Worm (Caenorhabditis elegans) whole organism, L1 larva: ENCODE measurements around the gene flp-2.

Experiments
- C16A3.4 ChIP-seq: fragments of 150-350 bp; optimal IDR thresholded peaks from 2 replicates; lab custom pipeline; 2014; ENCODE audit warnings: missing biosample characterization, missing genetic modification characterization
- C34B4.2 ChIP-seq: sonication (generic microtip); optimal IDR thresholded peaks from 2 replicates; lab custom pipeline; 2017; ENCODE audit warnings: mild to moderate bottlenecking, missing genetic modification characterization, missing compliant biosample characterization
- F16B12.6 ChIP-seq: fragments of 150-350 bp; optimal IDR thresholded peaks from 2 replicates; lab custom pipeline; 2014; ENCODE audit warnings: missing biosample characterization, missing genetic modification characterization
- ama-1 ChIP-seq: fragments of 150-350 bp; optimal IDR thresholded peaks from 2 replicates; lab custom pipeline; 2014
- blmp-1 ChIP-seq: fragments of 150-350 bp; optimal IDR thresholded peaks from 2 replicates; lab custom pipeline; 2014; ENCODE audit warnings: missing biosample characterization, missing genetic modification characterization
- ceh-63 ChIP-seq: fragments of 200-800 bp; sonication (Bioruptor generic); optimal IDR thresholded peaks from 2 replicates; lab custom pipeline; 2018; ENCODE audit warnings: mild to moderate bottlenecking, missing genetic modification characterization, missing compliant biosample characterization
- ceh-88 ChIP-seq: fragments of 200-800 bp; sonication (Bioruptor generic); IDR thresholded peaks from 2 replicates; pipeline ENCODE4 v1.3.6; 2022; ENCODE audit warnings: missing genetic modification characterization, missing compliant biosample characterization
- efl-1 ChIP-seq, 4 experiments: fragments of 150-350 bp; optimal IDR thresholded peaks in 3 of 4; peaks in 1 of 4; 1 replicate in 1 of 4; 2 replicates in 3 of 4; lab custom pipeline; 2014; ENCODE audit warnings: missing biosample characterization in 2 of 4, missing genetic modification characterization in 2 of 4, missing genetic modification reagents in 2 of 4
- ets-5 ChIP-seq: fragments of 200-800 bp; sonication (Bioruptor generic); IDR thresholded peaks from 2 replicates; pipeline ENCODE4 v1.3.6; 2022; ENCODE audit warnings: missing genetic modification characterization, missing compliant biosample characterization
- fkh-4 ChIP-seq: sonication (generic microtip); optimal IDR thresholded peaks from 2 replicates; lab custom pipeline; 2016; ENCODE audit warnings: missing compliant biosample characterization, missing genetic modification characterization, borderline replicate concordance
- fkh-8 ChIP-seq: sonication (generic microtip); optimal IDR thresholded peaks from 2 replicates; lab custom pipeline; 2016; ENCODE audit warnings: mild to moderate bottlenecking, missing genetic modification characterization, missing compliant biosample characterization
- grh-1 ChIP-seq: fragments of 200-800 bp; sonication (Bioruptor generic); IDR thresholded peaks from 2 replicates; pipeline ENCODE4 v1.3.6; 2022; ENCODE audit warnings: missing genetic modification reagents, missing genetic modification characterization, missing compliant biosample characterization
- hlh-17 ChIP-seq: fragments of 200-800 bp; sonication (Bioruptor generic); optimal IDR thresholded peaks from 2 replicates; lab custom pipeline; 2018; ENCODE audit warnings: missing genetic modification characterization, mild to moderate bottlenecking, missing compliant biosample characterization, moderate library complexity, borderline replicate concordance
- hlh-4 ChIP-seq: sonication (generic microtip); optimal IDR thresholded peaks from 2 replicates; lab custom pipeline; 2016; ENCODE audit warnings: mild to moderate bottlenecking, missing genetic modification characterization, missing compliant biosample characterization
- hpl-2 ChIP-seq: fragments of 150-350 bp; optimal IDR thresholded peaks from 2 replicates; lab custom pipeline; 2014; ENCODE audit warnings: missing biosample characterization, missing genetic modification reagents, missing genetic modification characterization
- isw-1 ChIP-seq: fragments of 200-800 bp; sonication (Bioruptor generic); IDR thresholded peaks from 2 replicates; pipeline ENCODE4 v1.3.6; 2022; ENCODE audit warnings: missing genetic modification characterization, missing compliant biosample characterization
- jun-1 ChIP-seq: fragments of 150-350 bp; optimal IDR thresholded peaks from 2 replicates; lab custom pipeline; 2014; ENCODE audit warnings: missing biosample characterization, missing genetic modification reagents, missing genetic modification characterization
- lin-14 ChIP-seq: fragments of 200-800 bp; sonication (Bioruptor generic); optimal IDR thresholded peaks from 2 replicates; lab custom pipeline; 2018; ENCODE audit warnings: mild to moderate bottlenecking, missing genetic modification characterization, moderate library complexity, missing compliant biosample characterization
- lin-39 ChIP-seq: fragments of 150-350 bp; optimal IDR thresholded peaks from 2 replicates; lab custom pipeline; 2014; ENCODE audit warnings: missing biosample characterization, missing genetic modification reagents, missing genetic modification characterization
- lir-3 ChIP-seq: sonication (generic microtip); optimal IDR thresholded peaks from 2 replicates; lab custom pipeline; 2016; ENCODE audit warnings: mild to moderate bottlenecking, missing genetic modification characterization, moderate library complexity, missing compliant biosample characterization; ENCODE audit not compliant: poor library complexity
- lsy-2 ChIP-seq, 2 experiments: fragments of 150-350 bp; optimal IDR thresholded peaks; 2 replicates each; lab custom pipeline; 2014; ENCODE audit warnings: missing biosample characterization in 2 of 2, missing genetic modification characterization in 2 of 2
- mab-9 ChIP-seq: fragments of 200-800 bp; sonication (Bioruptor generic); IDR thresholded peaks from 2 replicates; pipeline ENCODE4 v1.3.6; 2022; ENCODE audit warnings: missing genetic modification reagents, missing genetic modification characterization, missing compliant biosample characterization
- mep-1 ChIP-seq: fragments of 150-350 bp; optimal IDR thresholded peaks from 2 replicates; lab custom pipeline; 2014; ENCODE audit warnings: missing biosample characterization, missing genetic modification characterization
- nhr-11 ChIP-seq: fragments of 150-350 bp; optimal IDR thresholded peaks from 2 replicates; lab custom pipeline; 2014; ENCODE audit warnings: missing biosample characterization, missing genetic modification characterization
- nhr-12 ChIP-seq: sonication (generic microtip); optimal IDR thresholded peaks from 2 replicates; lab custom pipeline; 2017; ENCODE audit warnings: missing biosample characterization, missing genetic modification characterization
- nhr-20 ChIP-seq: sonication (generic microtip); optimal IDR thresholded peaks from 2 replicates; lab custom pipeline; 2016; ENCODE audit warnings: mild to moderate bottlenecking, missing genetic modification characterization, missing compliant biosample characterization
- nhr-47 ChIP-seq: sonication (generic microtip); optimal IDR thresholded peaks from 2 replicates; lab custom pipeline; 2016; ENCODE audit warnings: mild to moderate bottlenecking, missing genetic modification characterization, moderate library complexity, missing compliant biosample characterization
- nhr-71 ChIP-seq: sonication (generic microtip); optimal IDR thresholded peaks from 2 replicates; lab custom pipeline; 2016; ENCODE audit warnings: mild to moderate bottlenecking, missing genetic modification characterization, moderate library complexity, missing compliant biosample characterization
- nhr-76 ChIP-seq: sonication (generic microtip); optimal IDR thresholded peaks from 2 replicates; lab custom pipeline; 2017; ENCODE audit warnings: missing biosample characterization, missing genetic modification characterization
- nhr-77 ChIP-seq: fragments of 150-350 bp; optimal IDR thresholded peaks from 2 replicates; lab custom pipeline; 2014; ENCODE audit warnings: missing biosample characterization, missing genetic modification characterization
- nhr-84 ChIP-seq: sonication (generic microtip); optimal IDR thresholded peaks from 2 replicates; lab custom pipeline; 2017; ENCODE audit warnings: missing biosample characterization, missing genetic modification characterization
- pax-3 ChIP-seq: fragments of 200-800 bp; sonication (Bioruptor generic); optimal IDR thresholded peaks from 2 replicates; lab custom pipeline; 2018; ENCODE audit warnings: mild to moderate bottlenecking, missing genetic modification characterization, moderate library complexity, missing compliant biosample characterization
- pqm-1 ChIP-seq: sonication (generic microtip); optimal IDR thresholded peaks from 3 replicates; lab custom pipeline; 2017; ENCODE audit warnings: missing biosample characterization, missing genetic modification characterization
- rnt-1 ChIP-seq: sonication (generic microtip); optimal IDR thresholded peaks from 2 replicates; lab custom pipeline; 2016; ENCODE audit warnings: mild to moderate bottlenecking, missing genetic modification characterization, moderate library complexity, missing compliant biosample characterization
- skn-1 ChIP-seq: fragments of 150-350 bp; optimal IDR thresholded peaks from 2 replicates; lab custom pipeline; 2014; ENCODE audit warnings: missing biosample characterization, missing genetic modification characterization
- snu-23 ChIP-seq: sonication (generic microtip); optimal IDR thresholded peaks from 2 replicates; lab custom pipeline; 2016; ENCODE audit warnings: missing genetic modification characterization, missing compliant biosample characterization
- tbx-2 ChIP-seq: sonication (generic microtip); optimal IDR thresholded peaks from 2 replicates; lab custom pipeline; 2016; ENCODE audit warnings: missing genetic modification characterization, missing compliant biosample characterization
- unc-130 ChIP-seq: fragments of 150-350 bp; optimal IDR thresholded peaks from 2 replicates; lab custom pipeline; 2017; ENCODE audit warnings: missing biosample characterization, missing genetic modification characterization, inconsistent platforms
- unc-30 ChIP-seq: sonication (generic microtip); optimal IDR thresholded peaks from 2 replicates; lab custom pipeline; 2017; ENCODE audit warnings: missing biosample characterization, missing genetic modification characterization
- unc-86 ChIP-seq: sonication (generic microtip); optimal IDR thresholded peaks from 2 replicates; lab custom pipeline; 2016; ENCODE audit warnings: missing genetic modification characterization, missing compliant biosample characterization
- unc-98 ChIP-seq: fragments of 200-800 bp; sonication (Bioruptor generic); IDR thresholded peaks from 2 replicates; pipeline ENCODE4 v1.3.6; 2022; ENCODE audit warnings: missing genetic modification characterization, missing compliant biosample characterization
- vab-15 ChIP-seq: sonication (generic microtip); optimal IDR thresholded peaks from 2 replicates; lab custom pipeline; 2017; ENCODE audit warnings: missing genotype, mild to moderate bottlenecking, missing genetic modification characterization, missing compliant biosample characterization
- ztf-11 ChIP-seq, 2 experiments: sonication (generic microtip); optimal IDR thresholded peaks; 2 replicates each; lab custom pipeline; 2016 to 2017; ENCODE audit warnings: missing genetic modification characterization in 2 of 2, missing biosample characterization in 1 of 2, missing compliant biosample characterization in 1 of 2
- ztf-4 ChIP-seq: fragments of 150-350 bp; optimal IDR thresholded peaks from 2 replicates; lab custom pipeline; 2014; ENCODE audit warnings: missing biosample characterization, missing genetic modification characterization

Gene flp-2

ce11 chrX:10069692-10070091, 25.4 kb downstream of the flp-2 start, which contains the start of gene mlck-1:
TSS of gene mlck-1 (minus strand) at chrX:10069792.
- TF ChIP-seq ztf-4 (no peak), C16A3.4 (tag; lab: Kevin White, UChicago) (no peak), ztf-11 (tag; optimal IDR thresholded peaks at IDR 0.05; lab: Kevin White, UChicago) (no peak), ceh-63 (GFP tag; lab: Kevin White, UChicago) (no peak), mab-9 (no peak), hlh-17 (GFP tag; lab: Kevin White, UChicago) (no peak), hpl-2 (no peak), nhr-77 (no peak), rnt-1 (tag; lab: Kevin White, UChicago) (no peak), nhr-84 (tag; lab: Kevin White, UChicago) (no peak)
- TF ChIP-seq, all 84 proteins: peak for 0

ce11 chrX:10068468-10068867, 26.6 kb downstream of the flp-2 start:
- TF ChIP-seq nhr-11, result no peak
- TF ChIP-seq fkh-4 (tag; lab: Kevin White, UChicago), result no peak
- TF ChIP-seq pax-3 (tag; lab: Kevin White, UChicago), result no peak
- TF ChIP-seq fkh-8 (tag; lab: Kevin White, UChicago), result no peak
- no peak for TF ChIP-seq jun-1 (tag; lab: Kevin White, UChicago)
- TF ChIP-seq lin-39, result no peak
- TF ChIP-seq snu-23 (GFP tag; lab: Kevin White, UChicago), result no peak
- peak; percentile 40 for TF ChIP-seq unc-130
- no peak for TF ChIP-seq nhr-76
- no peak for TF ChIP-seq hlh-17 (GFP tag; lab: Kevin White, UChicago)
- no peak for TF ChIP-seq nhr-77
- TF ChIP-seq C34B4.2, result no peak
- TF ChIP-seq ama-1 (lab: Kevin White, UChicago), result no peak
- no peak for TF ChIP-seq pqm-1 (tag; lab: Kevin White, UChicago)
- TF ChIP-seq grh-1 (GFP tag; lab: Robert Waterston, UW), result no peak
- TF ChIP-seq efl-1 (optimal IDR thresholded peaks at IDR 0.05; lab: Kevin White, UChicago), result no peak
- TF ChIP-seq efl-1 (GFP tag; optimal IDR thresholded peaks at IDR 0.05 in 1 of 2; lab: Kevin White, UChicago), result peak in 1 of 2 experiments; percentile 23
- TF ChIP-seq nhr-12 (tag; lab: Kevin White, UChicago), result no peak
- no peak for TF ChIP-seq unc-98 (GFP tag; lab: Robert Waterston, UW)
- TF ChIP-seq lsy-2 (tag; optimal IDR thresholded peaks at IDR 0.05; lab: Kevin White, UChicago), result no peak
- TF ChIP-seq ceh-88 (GFP tag; lab: Robert Waterston, UW), result no peak
- TF ChIP-seq ceh-63 (GFP tag; lab: Kevin White, UChicago), result no peak
- no peak for TF ChIP-seq nhr-20
- no peak for TF ChIP-seq unc-30
- TF ChIP-seq tbx-2 (tag; lab: Kevin White, UChicago), result no peak
- no peak for TF ChIP-seq ets-5 (GFP tag; lab: Robert Waterston, UW)
- no peak for TF ChIP-seq lir-3 (tag; lab: Kevin White, UChicago)
- peak; percentile 81 for TF ChIP-seq lin-14 (GFP tag; lab: Kevin White, UChicago)
- TF ChIP-seq vab-15 (tag; lab: Kevin White, UChicago), result no peak
- TF ChIP-seq blmp-1 (tag; lab: Kevin White, UChicago), result peak; percentile 36
- TF ChIP-seq hlh-4 (tag; lab: Kevin White, UChicago), result no peak
- peak; percentile 38 for TF ChIP-seq nhr-71 (tag; lab: Kevin White, UChicago)
- no peak for TF ChIP-seq unc-86
- TF ChIP-seq isw-1, result no peak
- TF ChIP-seq skn-1 (tag; lab: Kevin White, UChicago), result no peak
- TF ChIP-seq mep-1 (tag; lab: Kevin White, UChicago), result no peak
- peak; percentile 78 for TF ChIP-seq rnt-1 (tag; lab: Kevin White, UChicago)
- TF ChIP-seq nhr-47 (tag; lab: Kevin White, UChicago), result no peak
- TF ChIP-seq F16B12.6, result no peak
- TF ChIP-seq, all 84 proteins: peak for 6
